Worm (Caenorhabditis elegans) whole organism, L2 larva: ENCODE data around the gene fbxb-22.
A peak's percentile ranks its signal among the peaks of the same experiment; 100 is the strongest.
"Not testable (repeated sequence)": the region's sequence is repeated elsewhere in the genome, so short reads cannot be mapped to it uniquely, and the experiment has no call there.

Experiments
- C34F6.9 ChIP-seq: fragments of 150-350 bp; optimal IDR thresholded peaks from 2 replicates; lab custom pipeline; 2014; ENCODE audit warnings: missing biosample characterization, missing genetic modification characterization
- F13H6.1 ChIP-seq: sonication (generic microtip); optimal IDR thresholded peaks from 2 replicates; lab custom pipeline; 2016; ENCODE audit warnings: missing genetic modification characterization, missing compliant biosample characterization
- Y55F3AM.14 ChIP-seq: fragments of 200-800 bp; sonication (Bioruptor generic); optimal IDR thresholded peaks from 2 replicates; lab custom pipeline; 2018; ENCODE audit warnings: mild to moderate bottlenecking, missing genetic modification characterization, missing compliant biosample characterization
- alr-1 ChIP-seq: fragments of 150-350 bp; optimal IDR thresholded peaks from 2 replicates; lab custom pipeline; 2014; ENCODE audit warnings: missing biosample characterization, missing genetic modification characterization
- aly-2 ChIP-seq: fragments of 150-350 bp; optimal IDR thresholded peaks from 2 replicates; lab custom pipeline; 2014; ENCODE audit warnings: missing biosample characterization, missing genetic modification characterization
- ama-1 ChIP-seq: fragments of 150-350 bp; optimal IDR thresholded peaks from 2 replicates; lab custom pipeline; 2018; ENCODE audit warnings: inconsistent platforms
- blmp-1 ChIP-seq: sonication (generic microtip); optimal IDR thresholded peaks from 2 replicates; lab custom pipeline; 2017; ENCODE audit warnings: missing genetic modification characterization, mild to moderate bottlenecking, missing compliant biosample characterization, antibody characterized with exemption, moderate library complexity; ENCODE audit not compliant: insufficient read depth
- ceh-82 ChIP-seq: fragments of 150-350 bp; optimal IDR thresholded peaks from 2 replicates; lab custom pipeline; 2014; ENCODE audit warnings: missing biosample characterization, missing genetic modification characterization
- egl-27 ChIP-seq: sonication (generic microtip); optimal IDR thresholded peaks from 3 replicates; lab custom pipeline; 2017; ENCODE audit warnings: missing biosample characterization, missing genetic modification reagents, missing genetic modification characterization
- elt-3 ChIP-seq: sonication (generic microtip); optimal IDR thresholded peaks from 2 replicates; lab custom pipeline; 2017; ENCODE audit warnings: missing biosample characterization, missing genetic modification characterization
- fos-1 ChIP-seq: fragments of 150-350 bp; optimal IDR thresholded peaks from 2 replicates; lab custom pipeline; 2014; ENCODE audit warnings: missing biosample characterization, missing genetic modification characterization
- gmeb-1 ChIP-seq: fragments of 150-350 bp; optimal IDR thresholded peaks from 2 replicates; lab custom pipeline; 2014; ENCODE audit warnings: missing biosample characterization, missing genetic modification characterization
- lin-11 ChIP-seq: fragments of 150-350 bp; sonication (generic microtip); optimal IDR thresholded peaks from 2 replicates; lab custom pipeline; 2014; ENCODE audit warnings: missing biosample characterization, missing genetic modification characterization, inconsistent platforms, mixed read lengths
- lin-13 ChIP-seq: fragments of 150-350 bp; optimal IDR thresholded peaks from 2 replicates; lab custom pipeline; 2014; ENCODE audit warnings: missing biosample characterization, missing genetic modification reagents, missing genetic modification characterization
- lin-39 ChIP-seq: fragments of 150-350 bp; optimal IDR thresholded peaks from 2 replicates; lab custom pipeline; 2014; ENCODE audit warnings: missing biosample characterization, missing genetic modification reagents, missing genetic modification characterization
- lsy-2 ChIP-seq, 2 experiments: fragments of 150-350 bp in 1 of 2; sonication (generic microtip) in 1 of 2; optimal IDR thresholded peaks; 2 replicates each; lab custom pipeline; 2014 to 2017; ENCODE audit warnings: missing biosample characterization in 2 of 2, missing genetic modification characterization in 2 of 2
- mab-5 ChIP-seq: fragments of 150-350 bp; optimal IDR thresholded peaks from 2 replicates; lab custom pipeline; 2014; ENCODE audit warnings: missing biosample characterization, missing genetic modification characterization
- mbf-1 ChIP-seq: sonication (generic microtip); optimal IDR thresholded peaks from 2 replicates; lab custom pipeline; 2017; ENCODE audit warnings: missing biosample characterization, missing genetic modification characterization
- mdl-1 ChIP-seq, 2 experiments: fragments of 150-350 bp in 1 of 2; sonication (generic microtip) in 1 of 2; optimal IDR thresholded peaks; 2 replicates each; lab custom pipeline; 2017; ENCODE audit warnings: missing biosample characterization in 2 of 2, missing genetic modification characterization in 2 of 2
- nhr-11 ChIP-seq: fragments of 150-350 bp; optimal IDR thresholded peaks from 2 replicates; lab custom pipeline; 2014; ENCODE audit warnings: missing biosample characterization, missing genetic modification characterization
- nhr-129 ChIP-seq: fragments of 150-350 bp; optimal IDR thresholded peaks from 2 replicates; lab custom pipeline; 2014; ENCODE audit warnings: missing biosample characterization, missing genetic modification characterization
- nhr-21 ChIP-seq: fragments of 150-350 bp; optimal IDR thresholded peaks from 2 replicates; lab custom pipeline; 2014; ENCODE audit warnings: missing biosample characterization, missing genetic modification characterization
- nhr-23 ChIP-seq: fragments of 150-350 bp; optimal IDR thresholded peaks from 2 replicates; lab custom pipeline; 2014; ENCODE audit warnings: missing biosample characterization, missing genetic modification reagents, missing genetic modification characterization
- nhr-237 ChIP-seq: fragments of 150-350 bp; optimal IDR thresholded peaks from 2 replicates; lab custom pipeline; 2014; ENCODE audit warnings: missing biosample characterization, missing genetic modification characterization
- nhr-25 ChIP-seq: fragments of 150-350 bp; sonication (generic microtip); optimal IDR thresholded peaks from 3 replicates; lab custom pipeline; 2014; ENCODE audit warnings: missing biosample characterization, missing genetic modification characterization
- nhr-6 ChIP-seq: fragments of 150-350 bp; optimal IDR thresholded peaks from 2 replicates; lab custom pipeline; 2014; ENCODE audit warnings: missing biosample characterization, missing genetic modification characterization
- nhr-77 ChIP-seq: fragments of 150-350 bp; optimal IDR thresholded peaks from 2 replicates; lab custom pipeline; 2014; ENCODE audit warnings: missing biosample characterization, missing genetic modification characterization
- peb-1 ChIP-seq: fragments of 150-350 bp; optimal IDR thresholded peaks from 2 replicates; lab custom pipeline; 2014; ENCODE audit warnings: missing biosample characterization, missing genetic modification characterization
- sem-4 ChIP-seq: fragments of 150-350 bp; optimal IDR thresholded peaks from 2 replicates; lab custom pipeline; 2014; ENCODE audit warnings: missing biosample characterization, missing genetic modification reagents, missing genetic modification characterization
- skn-1 ChIP-seq: sonication (generic microtip); optimal IDR thresholded peaks from 2 replicates; lab custom pipeline; 2017; ENCODE audit warnings: missing biosample characterization, missing genetic modification characterization
- sma-3 ChIP-seq: sonication (generic microtip); optimal IDR thresholded peaks from 2 replicates; lab custom pipeline; 2016; ENCODE audit warnings: missing genetic modification reagents, missing genetic modification characterization, missing compliant biosample characterization
- sma-9 ChIP-seq, 2 experiments: fragments of 150-350 bp in 1 of 2; sonication (generic microtip) in 1 of 2; optimal IDR thresholded peaks; 2 replicates each; lab custom pipeline; 2014 to 2016; ENCODE audit warnings: missing genetic modification characterization in 2 of 2, mild to moderate bottlenecking in 1 of 2, missing biosample characterization in 1 of 2, missing compliant biosample characterization in 1 of 2, missing genetic modification reagents in 1 of 2, moderate library complexity in 1 of 2
- unc-39 ChIP-seq: fragments of 150-350 bp; optimal IDR thresholded peaks from 2 replicates; lab custom pipeline; 2014; ENCODE audit warnings: missing biosample characterization, missing genetic modification characterization
- unc-55 ChIP-seq: fragments of 150-350 bp; sonication (generic microtip); optimal IDR thresholded peaks from 3 replicates; lab custom pipeline; 2014; ENCODE audit warnings: missing biosample characterization, missing genetic modification reagents, missing genetic modification characterization
- unc-62 ChIP-seq: fragments of 150-350 bp; optimal IDR thresholded peaks from 2 replicates; lab custom pipeline; 2014; ENCODE audit warnings: missing biosample characterization, missing genetic modification reagents, missing genetic modification characterization
- ztf-1 ChIP-seq: fragments of 200-800 bp; sonication (Bioruptor generic); conservative IDR thresholded peaks from 2 replicates; pipeline ENCODE4 v1.3.6; 2022; ENCODE audit warnings: missing genetic modification characterization, missing compliant biosample characterization
- ztf-11 ChIP-seq: sonication (generic microtip); optimal IDR thresholded peaks from 2 replicates; lab custom pipeline; 2017; ENCODE audit warnings: missing biosample characterization, missing genetic modification characterization
- ztf-4 ChIP-seq: fragments of 150-350 bp; optimal IDR thresholded peaks from 2 replicates; lab custom pipeline; 2014; ENCODE audit warnings: missing biosample characterization, missing genetic modification characterization

The fbxb-22 gene

DNA sequence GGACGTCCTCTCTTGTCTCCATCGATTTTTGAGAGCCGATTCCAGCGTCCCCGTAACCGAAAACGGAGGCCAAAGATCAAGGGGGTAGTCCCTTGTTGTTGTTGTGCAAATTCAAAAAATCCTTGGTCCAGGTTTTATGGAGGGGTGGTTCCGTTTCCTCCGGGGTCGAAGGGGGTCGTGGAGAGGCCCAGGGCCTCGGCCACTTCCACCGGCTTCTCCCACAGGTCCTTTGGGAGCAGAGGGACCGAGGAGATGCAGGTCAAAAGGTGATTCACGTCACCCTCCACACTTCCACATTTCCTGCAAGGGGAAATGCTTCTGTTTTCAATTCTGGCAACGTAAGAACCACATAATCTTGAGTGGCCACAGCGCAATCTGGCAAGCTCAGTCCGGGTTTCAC is at the start of gene fbxb-22:
Gene fbxb-22 (minus strand): TSS at position 61 of the 400 bp plus-strand sequence.
- not testable (repeated sequence) for TF ChIP-seq sma-9 (GFP tag; optimal IDR thresholded peaks at IDR 0.05; lab: Kevin White, UChicago); sma-9 (tag; optimal IDR thresholded peaks at IDR 0.05; lab: Kevin White, UChicago); unc-55; lsy-2 (tag; optimal IDR thresholded peaks at IDR 0.05; lab: Kevin White, UChicago)

DNA sequence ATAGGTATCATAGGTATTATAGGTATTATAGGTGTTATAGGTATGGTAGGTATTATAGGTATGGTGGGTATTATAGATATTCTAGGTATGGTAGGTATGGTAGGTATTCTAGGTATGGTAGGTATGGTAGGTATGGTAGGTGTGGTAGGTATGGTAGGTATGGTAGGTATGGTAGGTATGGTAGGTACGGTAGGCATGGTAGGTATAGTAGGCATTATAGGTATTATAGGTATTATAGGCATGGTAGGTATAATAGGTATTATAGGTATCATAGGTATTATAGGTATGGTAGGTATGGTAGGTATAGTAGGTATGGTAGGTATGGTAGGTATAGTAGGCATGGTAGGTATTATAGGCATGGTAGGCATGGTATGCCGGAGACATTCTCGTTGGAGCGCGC is 48.4 kb upstream of the fbxb-22 start:
- no peak for TF ChIP-seq skn-1
- no peak for TF ChIP-seq fos-1
- TF ChIP-seq egl-27: no peak
- TF ChIP-seq sma-3 (GFP tag; lab: Kevin White, UChicago): no peak
- no peak for TF ChIP-seq nhr-77 (tag; lab: Kevin White, UChicago)
- no peak for TF ChIP-seq unc-55
- TF ChIP-seq elt-3: no peak
- TF ChIP-seq C34F6.9 (tag; lab: Kevin White, UChicago): no peak
- no peak for TF ChIP-seq lsy-2 (tag; optimal IDR thresholded peaks at IDR 0.05; lab: Kevin White, UChicago)
- no peak for TF ChIP-seq nhr-23 (tag; lab: Kevin White, UChicago)
- no peak for TF ChIP-seq nhr-21 (tag; lab: Kevin White, UChicago)
- TF ChIP-seq peb-1 (tag; lab: Kevin White, UChicago): no peak

DNA sequence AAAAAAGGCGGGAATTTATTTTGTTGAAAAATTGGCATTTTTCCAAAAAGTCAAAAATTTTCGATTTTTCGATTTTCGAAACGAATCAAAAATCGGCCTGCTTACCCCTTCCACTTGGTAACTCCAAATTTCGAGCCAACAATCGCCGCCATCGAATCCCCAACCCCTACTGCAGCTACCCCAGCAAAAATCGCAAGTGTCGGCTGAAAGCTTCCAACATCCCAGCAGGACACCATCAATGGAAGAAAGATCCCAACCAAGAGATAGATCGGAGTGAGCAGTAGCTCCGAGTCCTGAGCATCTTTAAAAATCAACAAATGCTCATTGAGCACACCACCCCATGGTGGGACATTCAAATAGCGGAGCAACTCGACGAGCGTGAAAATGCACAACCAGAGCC is 47.3 kb upstream of the fbxb-22 start:
- TF ChIP-seq alr-1 (tag; lab: Kevin White, UChicago) (no peak), lin-13 (GFP tag; lab: Kevin White, UChicago) (no peak), nhr-77 (tag; lab: Kevin White, UChicago) (no peak), nhr-6 (no peak), lin-11 (tag; lab: Kevin White, UChicago) (no peak), nhr-11 (tag; lab: Kevin White, UChicago) (no peak), sma-9 (GFP tag; optimal IDR thresholded peaks at IDR 0.05; lab: Kevin White, UChicago) (no peak), sma-9 (tag; optimal IDR thresholded peaks at IDR 0.05; lab: Kevin White, UChicago) (no peak), unc-55 (no peak), sma-3 (GFP tag; lab: Kevin White, UChicago) (no peak), lin-39 (tag; lab: Kevin White, UChicago) (no peak), fos-1 (no peak), blmp-1 (tag; lab: Kevin White, UChicago) (no peak), sem-4 (no peak), ztf-11 (tag; lab: Kevin White, UChicago) (no peak), mdl-1 (tag; optimal IDR thresholded peaks at IDR 0.05; lab: Kevin White, UChicago) (no peak), mab-5 (no peak), nhr-129 (tag; lab: Kevin White, UChicago) (no peak), egl-27 (no peak), gmeb-1 (tag; lab: Kevin White, UChicago) (no peak)

DNA sequence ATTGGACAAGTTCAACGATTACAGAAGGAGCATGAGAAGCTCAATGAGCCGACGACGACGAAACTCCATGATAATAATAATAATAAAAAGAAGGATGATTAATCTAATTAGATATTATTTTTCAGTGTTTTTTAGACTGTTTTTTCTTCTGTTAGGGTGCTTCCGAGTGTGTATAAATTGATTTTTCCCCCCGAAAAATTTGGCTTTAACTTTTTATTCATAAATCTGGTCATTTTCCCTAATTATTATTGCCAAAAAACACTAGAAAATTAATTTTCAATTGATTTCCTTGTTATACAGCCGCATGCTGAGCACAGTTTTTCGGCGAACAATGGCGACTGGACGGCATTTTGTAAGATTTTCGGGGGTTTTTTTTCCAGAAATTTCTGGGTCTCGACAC is 40.0 kb upstream of the fbxb-22 start, which contains the start of gene nft-1:
Gene nft-1 (plus strand): TSS at position 301 of the 400 bp plus-strand sequence.
- no peak for TF ChIP-seq fos-1
- TF ChIP-seq mab-5: no peak
- TF ChIP-seq nhr-23 (tag; lab: Kevin White, UChicago): no peak
- no peak for TF ChIP-seq aly-2
- TF ChIP-seq ztf-1 (GFP tag; lab: Robert Waterston, UW): no peak
- TF ChIP-seq sem-4: no peak
- TF ChIP-seq nhr-237: no peak
- no peak for TF ChIP-seq sma-9 (GFP tag; optimal IDR thresholded peaks at IDR 0.05; lab: Kevin White, UChicago)
- no peak for TF ChIP-seq sma-9 (tag; optimal IDR thresholded peaks at IDR 0.05; lab: Kevin White, UChicago)
- no peak for TF ChIP-seq unc-55
- no peak for TF ChIP-seq unc-62
- no peak for TF ChIP-seq unc-39 (tag; lab: Kevin White, UChicago)
- no peak for TF ChIP-seq ztf-4 (tag; lab: Kevin White, UChicago)
- TF ChIP-seq F13H6.1 (tag; lab: Kevin White, UChicago): no peak
- no peak for TF ChIP-seq gmeb-1 (tag; lab: Kevin White, UChicago)

DNA sequence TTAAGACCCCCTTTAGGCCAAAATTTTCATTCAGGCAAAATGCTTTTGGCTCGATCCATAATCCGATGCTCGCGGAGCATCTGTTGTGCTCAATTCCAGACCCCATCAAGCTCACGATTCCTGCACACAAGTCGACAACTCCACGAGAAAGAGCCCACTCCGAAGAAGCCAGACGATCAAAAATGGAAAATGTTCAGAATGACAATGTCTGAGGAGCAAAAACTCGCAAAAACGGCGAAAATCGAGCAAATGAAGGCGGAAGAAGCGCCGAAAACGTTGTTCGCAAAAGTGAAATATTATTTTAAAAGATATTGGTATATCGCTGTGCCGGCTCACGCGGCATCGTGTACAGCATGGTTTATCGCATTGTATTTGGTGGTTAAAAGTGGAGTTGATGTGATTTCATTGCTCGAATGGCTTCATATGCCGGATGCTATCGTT is 38.1 kb upstream of the fbxb-22 start, which contains the start of gene Y56A3A.22:
Gene Y56A3A.22 (plus strand): TSS at position 35 of the 441 bp plus-strand sequence.
- TF ChIP-seq ama-1 (peak; percentile 39), sma-3 (GFP tag; lab: Kevin White, UChicago) (peak; percentile 1), lin-11 (tag; lab: Kevin White, UChicago) (no peak), mab-5 (peak; percentile 7), unc-62 (no peak), blmp-1 (tag; lab: Kevin White, UChicago) (no peak), sem-4 (no peak), mbf-1 (tag; lab: Kevin White, UChicago) (no peak), nhr-25 (tag; lab: Kevin White, UChicago) (no peak), ztf-1 (GFP tag; lab: Robert Waterston, UW) (0 out of 2 replicates have a peak, but pooled peaks have one; percentile 27), lsy-2 (tag; optimal IDR thresholded peaks at IDR 0.05; lab: Kevin White, UChicago) (peak in 1 of 2 experiments; percentile 57), nhr-21 (tag; lab: Kevin White, UChicago) (peak; percentile 26), gmeb-1 (tag; lab: Kevin White, UChicago) (peak; percentile 11), Y55F3AM.14 (GFP tag; lab: Kevin White, UChicago) (peak; percentile 31), nhr-129 (tag; lab: Kevin White, UChicago) (peak; percentile 33), C34F6.9 (tag; lab: Kevin White, UChicago) (no peak), unc-55 (peak; percentile 3), lin-13 (GFP tag; lab: Kevin White, UChicago) (peak; percentile 31), ceh-82 (tag; lab: Kevin White, UChicago) (no peak), ztf-4 (tag; lab: Kevin White, UChicago) (no peak)
